Worm (Caenorhabditis elegans): ENCODE measurements around the gene Y72A10A.1.

DNA sequence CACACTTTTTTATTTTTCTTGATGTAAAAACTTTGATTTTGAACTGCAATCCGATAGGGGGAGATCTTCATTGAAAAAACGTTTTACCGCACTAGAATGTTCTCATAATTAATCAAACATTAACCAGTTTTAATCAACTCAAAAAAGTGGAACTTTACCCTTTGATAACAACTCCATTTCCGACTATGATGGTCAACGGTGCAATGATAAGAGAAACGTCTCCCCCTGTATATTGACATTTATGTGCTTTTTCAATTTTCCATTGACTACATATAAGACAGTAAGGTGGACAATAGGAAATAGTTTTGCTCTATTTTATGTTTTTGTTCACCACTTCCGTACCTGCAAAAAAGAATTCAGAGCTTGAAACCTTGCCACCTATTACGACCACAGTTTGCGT is 39.7 kb downstream of the Y72A10A.1 start:
- TF ChIP-seq nhr-11 (tag; optimal IDR thresholded peaks at IDR 0.05): no peak
- TF ChIP-seq unc-130 (tag; optimal IDR thresholded peaks at IDR 0.05): no peak
- TF ChIP-seq snpc-4 (tag; optimal IDR thresholded peaks at IDR 0.05): no peak
- TF ChIP-seq nhr-90 (tag; optimal IDR thresholded peaks at IDR 0.05; ENCODE audit: poor library complexity): no peak
- no peak for TF ChIP-seq F16B12.6 (tag; optimal IDR thresholded peaks at IDR 0.05)
- no peak for TF ChIP-seq C16A3.4 (tag; optimal IDR thresholded peaks at IDR 0.05)
- no peak for TF ChIP-seq nhr-77 (tag; optimal IDR thresholded peaks at IDR 0.05)
- no peak for TF ChIP-seq tbx-2 (tag; optimal IDR thresholded peaks at IDR 0.05)
- TF ChIP-seq mep-1 (tag; optimal IDR thresholded peaks at IDR 0.05): no peak

Data from whole organism, L1 larva.